Worm (Caenorhabditis elegans): ENCODE data around the gene spch-1.

DNA sequence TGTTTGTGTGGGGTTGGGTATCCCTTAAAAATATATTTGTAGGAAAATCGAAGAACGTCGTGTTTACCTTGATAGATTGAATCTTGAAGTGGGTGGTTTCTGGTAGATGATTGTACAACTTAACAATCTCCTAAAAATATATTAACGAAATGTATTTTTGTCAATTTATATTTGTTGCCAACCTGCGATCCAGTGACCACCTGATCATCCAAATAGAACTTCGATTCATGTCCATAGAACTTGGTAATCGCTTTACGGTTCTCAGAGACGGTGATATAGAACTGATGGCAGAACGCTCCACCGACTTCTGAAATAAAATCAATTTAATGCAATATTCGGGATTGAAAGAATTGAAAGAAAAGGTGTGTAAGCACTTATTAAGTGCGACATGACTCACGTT is 17.1 kb upstream of the spch-1 start:
- TF ChIP-seq fos-1 (tag; optimal IDR thresholded peaks at IDR 0.05) (no peak), unc-39 (tag; optimal IDR thresholded peaks at IDR 0.05) (no peak), nhr-12 (tag; optimal IDR thresholded peaks at IDR 0.05) (no peak), ceh-82 (tag; optimal IDR thresholded peaks at IDR 0.05) (no peak), elt-3 (tag; optimal IDR thresholded peaks at IDR 0.05) (no peak), ztf-4 (tag; optimal IDR thresholded peaks at IDR 0.05) (no peak), nhr-77 (tag; optimal IDR thresholded peaks at IDR 0.05) (no peak), lin-39 (tag; optimal IDR thresholded peaks at IDR 0.05) (no peak), nhr-11 (tag; optimal IDR thresholded peaks at IDR 0.05) (no peak), unc-62 (GFP tag; optimal IDR thresholded peaks at IDR 0.05) (no peak), mdl-1 (tag; optimal IDR thresholded peaks at IDR 0.05) (no peak)
